Fruit fly (Drosophila melanogaster): ENCODE data around the gene CG12817.

DNA sequence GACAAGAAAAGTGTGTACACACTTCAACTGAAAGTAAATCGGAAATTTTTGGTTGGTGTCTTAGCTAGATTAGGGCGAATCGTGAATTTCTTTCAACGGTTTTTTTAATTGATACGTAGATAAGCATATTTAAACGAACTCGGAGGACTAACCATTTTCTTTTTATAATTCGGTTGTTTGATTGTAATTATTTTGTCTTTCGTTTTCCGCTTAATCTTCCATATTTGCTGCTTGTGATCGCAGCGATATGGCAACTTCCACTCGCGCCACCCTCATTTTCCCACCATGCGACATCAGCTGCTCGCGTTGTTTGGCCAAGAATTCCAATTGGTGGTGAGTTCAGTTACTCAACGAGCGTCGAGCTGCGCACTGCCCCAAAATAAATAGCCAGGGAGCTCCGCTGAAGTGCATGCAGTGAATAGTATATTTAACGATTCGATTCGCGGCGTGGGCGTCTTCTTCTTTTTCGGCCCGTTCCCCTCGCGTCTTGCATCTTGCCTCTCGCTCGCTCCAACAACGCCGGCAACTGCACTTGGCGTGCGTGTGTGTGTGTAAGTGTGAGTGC is 39.5 kb upstream of the CG12817 start, which contains the start of gene Nuak:
- TF ChIP-seq usp (GFP tag; optimal IDR thresholded peaks at IDR 0.05) (no peak), psq (optimal IDR thresholded peaks at IDR 0.05) (no peak), CG8478 (optimal IDR thresholded peaks at IDR 0.05) (no peak), Dll (optimal IDR thresholded peaks at IDR 0.05) (no peak), pan (optimal IDR thresholded peaks at IDR 0.05) (no peak), EcR (GFP tag; optimal IDR thresholded peaks at IDR 0.05) (no peak)
